Fruit fly (Drosophila melanogaster): Measurements from ENCODE around the gene ND-13B.

The ND-13B gene

DNA sequence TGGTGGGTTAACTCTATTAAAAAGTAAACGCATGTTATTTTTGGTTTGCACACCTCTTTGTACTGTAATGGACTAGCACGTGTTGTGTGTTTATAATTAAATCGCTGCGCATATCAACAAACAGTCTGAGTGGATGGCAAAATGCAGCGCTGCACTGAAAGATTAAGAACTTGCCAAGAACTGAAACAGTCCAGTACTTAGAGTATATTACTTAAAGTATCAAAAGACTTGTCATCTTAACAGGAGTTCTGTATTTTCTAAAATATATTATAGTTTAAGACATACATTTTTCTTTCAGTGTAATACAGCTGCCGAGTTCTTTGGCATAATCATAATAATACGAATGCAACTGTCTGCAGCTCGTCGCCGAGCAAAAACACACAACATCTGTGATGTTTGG, 45.5 kb downstream of the ND-13B start (continued):
- TF ChIP-seq Hsf (GFP tag; optimal IDR thresholded peaks at IDR 0.05) (no peak), CG34224 (GFP tag; IDR thresholded peaks at IDR 0.05; ENCODE audit: partially characterized antibody) (no peak), ranshi (GFP tag; IDR thresholded peaks at IDR 0.05) (0 out of 2 replicates have a peak, but pooled peaks have one; percentile 23), sim (GFP tag; IDR thresholded peaks at IDR 0.05) (no peak), CG11085 (GFP tag; IDR thresholded peaks at IDR 0.05) (no peak), CG16779 (GFP tag; IDR thresholded peaks at IDR 0.05) (no peak), caup (GFP tag; optimal IDR thresholded peaks at IDR 0.05; ENCODE audit: severe bottlenecking) (no peak), mirr (GFP tag; optimal IDR thresholded peaks at IDR 0.05) (no peak), Oli (tag; optimal IDR thresholded peaks at IDR 0.05) (peak; percentile 1), hth (optimal IDR thresholded peaks at IDR 0.05) (no peak), chm (GFP tag; IDR thresholded peaks at IDR 0.05) (no peak), eve (GFP tag; optimal IDR thresholded peaks at IDR 0.05) (no peak), Doc2 (GFP tag; IDR thresholded peaks at IDR 0.05) (no peak), cwo (GFP tag; optimal IDR thresholded peaks at IDR 0.05) (no peak), chif (GFP tag; optimal IDR thresholded peaks at IDR 0.05) (peak in 1 of 2 experiments; percentile 9), B-H2 (GFP tag; optimal IDR thresholded peaks at IDR 0.05) (no peak), usp (GFP tag; optimal IDR thresholded peaks at IDR 0.05) (no peak), da (GFP tag; optimal IDR thresholded peaks at IDR 0.05) (no peak), Atf3 (GFP tag; optimal IDR thresholded peaks at IDR 0.05) (no peak), Fer1 (GFP tag; optimal IDR thresholded peaks at IDR 0.05) (no peak), CG6813 (GFP tag; optimal IDR thresholded peaks at IDR 0.05) (no peak), ara (GFP tag; IDR thresholded peaks at IDR 0.05) (no peak), CG18262 (tag; optimal IDR thresholded peaks at IDR 0.05) (peak; percentile 11), CG10366 (GFP tag; IDR thresholded peaks at IDR 0.05) (no peak), Jarid2 (GFP tag; optimal IDR thresholded peaks at IDR 0.05) (no peak), dmrt11E (tag; optimal IDR thresholded peaks at IDR 0.05) (peak; percentile 31), CG9727 (GFP tag; optimal IDR thresholded peaks at IDR 0.05) (peak; percentile 4), mam (GFP tag; optimal IDR thresholded peaks at IDR 0.05) (no peak), CG11696 (GFP tag; IDR thresholded peaks at IDR 0.05) (no peak), CG6689 (GFP tag; IDR thresholded peaks at IDR 0.05) (no peak), tap (tag; optimal IDR thresholded peaks at IDR 0.05) (no peak), Dek (tag; optimal IDR thresholded peaks at IDR 0.05) (no peak), CG31441 (GFP tag; IDR thresholded peaks at IDR 0.05) (0 out of 2 replicates have a peak, but pooled peaks have one; percentile 20), CG2202 (tag; optimal IDR thresholded peaks at IDR 0.05) (no peak), phol (tag; optimal IDR thresholded peaks at IDR 0.05) (peak; percentile 9), CG10462 (GFP tag; optimal IDR thresholded peaks at IDR 0.05) (no peak), HLH4C (GFP tag; IDR thresholded peaks at IDR 0.05; ENCODE audit: partially characterized antibody) (no peak), twi (tag; optimal IDR thresholded peaks at IDR 0.05) (peak; percentile 32), CG2889 (GFP tag; IDR thresholded peaks at IDR 0.05) (no peak), Hr39 (optimal IDR thresholded peaks at IDR 0.05) (no peak), kay (GFP tag; optimal IDR thresholded peaks at IDR 0.05) (no peak), dati (GFP tag; IDR thresholded peaks at IDR 0.05) (no peak), CG7987 (GFP tag; optimal IDR thresholded peaks at IDR 0.05) (no peak), CG15601 (tag; optimal IDR thresholded peaks at IDR 0.05) (no peak), cad (GFP tag; optimal IDR thresholded peaks at IDR 0.05) (no peak), CG7839 (tag; optimal IDR thresholded peaks at IDR 0.05) (peak; percentile 6), vvl (GFP tag; IDR thresholded peaks at IDR 0.05) (peak; percentile 36; the same call in 1 of the 2 replicates), CG12391 (tag; optimal IDR thresholded peaks at IDR 0.05) (peak; percentile 5), Atf-2 (GFP tag; optimal IDR thresholded peaks at IDR 0.05) (no peak), Med (GFP tag) (peak; percentile 61), CG9817 (tag; optimal IDR thresholded peaks at IDR 0.05) (no peak), CG3281 (GFP tag; optimal IDR thresholded peaks at IDR 0.05) (no peak), yki (optimal IDR thresholded peaks at IDR 0.05) (no peak)
